Worm (Caenorhabditis elegans) whole organism, L1 larva: ENCODE data around the gene F15B9.8.

ENCODE experiments used
- C04F5.9 ChIP-seq: sonication (generic microtip); optimal IDR thresholded peaks from 2 replicates; lab custom pipeline; 2016; ENCODE audit warnings: missing genetic modification characterization, missing compliant biosample characterization
- F16B12.6 ChIP-seq: fragments of 150-350 bp; optimal IDR thresholded peaks from 2 replicates; lab custom pipeline; 2014; ENCODE audit warnings: missing biosample characterization, missing genetic modification characterization
- Y116A8C.19 ChIP-seq: sonication (generic microtip); optimal IDR thresholded peaks from 2 replicates; lab custom pipeline; 2016; ENCODE audit warnings: missing compliant biosample characterization, missing genetic modification characterization, borderline replicate concordance
- aha-1 ChIP-seq: fragments of 150-350 bp; optimal IDR thresholded peaks from 2 replicates; lab custom pipeline; 2014; ENCODE audit warnings: missing biosample characterization, missing genetic modification characterization
- ama-1 ChIP-seq: fragments of 150-350 bp; optimal IDR thresholded peaks from 2 replicates; lab custom pipeline; 2014
- blmp-1 ChIP-seq: fragments of 150-350 bp; optimal IDR thresholded peaks from 2 replicates; lab custom pipeline; 2014; ENCODE audit warnings: missing biosample characterization, missing genetic modification characterization
- ceh-82 ChIP-seq, 3 experiments: fragments of 150-350 bp in 1 of 3; sonication (generic microtip) in 2 of 3; optimal IDR thresholded peaks; 2 replicates each; lab custom pipeline; 2014 to 2017; ENCODE audit warnings: missing biosample characterization in 3 of 3, missing genetic modification characterization in 3 of 3
- ceh-88 ChIP-seq: fragments of 200-800 bp; sonication (Bioruptor generic); IDR thresholded peaks from 2 replicates; pipeline ENCODE4 v1.3.6; 2022; ENCODE audit warnings: missing genetic modification characterization, missing compliant biosample characterization
- dsc-1 ChIP-seq: sonication (generic microtip); optimal IDR thresholded peaks from 2 replicates; lab custom pipeline; 2016; ENCODE audit warnings: mild to moderate bottlenecking, missing genetic modification characterization, missing compliant biosample characterization
- efl-1 ChIP-seq, 4 experiments: fragments of 150-350 bp; optimal IDR thresholded peaks in 3 of 4; peaks in 1 of 4; 1 replicate in 1 of 4; 2 replicates in 3 of 4; lab custom pipeline; 2014; ENCODE audit warnings: missing biosample characterization in 2 of 4, missing genetic modification characterization in 2 of 4, missing genetic modification reagents in 2 of 4
- egl-13 ChIP-seq: sonication (generic microtip); optimal IDR thresholded peaks from 2 replicates; lab custom pipeline; 2016; ENCODE audit warnings: missing genotype, missing genetic modification reagents, missing genetic modification characterization, missing compliant biosample characterization
- egl-27 ChIP-seq, 2 experiments: fragments of 150-350 bp in 1 of 2; sonication (generic microtip); optimal IDR thresholded peaks; 3 replicates each; lab custom pipeline; 2017 to 2018; ENCODE audit warnings: missing biosample characterization in 2 of 2, missing genetic modification characterization in 2 of 2, missing genetic modification reagents in 2 of 2
- elt-2 ChIP-seq: sonication (generic microtip); optimal IDR thresholded peaks from 2 replicates; lab custom pipeline; 2016; ENCODE audit warnings: missing genetic modification characterization, mild to moderate bottlenecking, inconsistent platforms, missing compliant biosample characterization, missing genetic modification reagents
- hpl-2 ChIP-seq: fragments of 150-350 bp; optimal IDR thresholded peaks from 2 replicates; lab custom pipeline; 2014; ENCODE audit warnings: missing biosample characterization, missing genetic modification reagents, missing genetic modification characterization
- lin-14 ChIP-seq: fragments of 200-800 bp; sonication (Bioruptor generic); optimal IDR thresholded peaks from 2 replicates; lab custom pipeline; 2018; ENCODE audit warnings: mild to moderate bottlenecking, missing genetic modification characterization, moderate library complexity, missing compliant biosample characterization
- lin-39 ChIP-seq: fragments of 150-350 bp; optimal IDR thresholded peaks from 2 replicates; lab custom pipeline; 2014; ENCODE audit warnings: missing biosample characterization, missing genetic modification reagents, missing genetic modification characterization
- mab-9 ChIP-seq: fragments of 200-800 bp; sonication (Bioruptor generic); IDR thresholded peaks from 2 replicates; pipeline ENCODE4 v1.3.6; 2022; ENCODE audit warnings: missing genetic modification reagents, missing genetic modification characterization, missing compliant biosample characterization
- mdl-1 ChIP-seq, 2 experiments: fragments of 150-350 bp; optimal IDR thresholded peaks; 2 replicates each; lab custom pipeline; 2014 to 2017; ENCODE audit warnings: missing biosample characterization in 2 of 2, missing genetic modification characterization in 2 of 2, inconsistent platforms in 1 of 2
- mef-2 ChIP-seq: fragments of 150-350 bp; optimal IDR thresholded peaks from 2 replicates; lab custom pipeline; 2014; ENCODE audit warnings: missing biosample characterization, missing genetic modification characterization
- mep-1 ChIP-seq: fragments of 150-350 bp; optimal IDR thresholded peaks from 2 replicates; lab custom pipeline; 2014; ENCODE audit warnings: missing biosample characterization, missing genetic modification characterization
- nhr-20 ChIP-seq: sonication (generic microtip); optimal IDR thresholded peaks from 2 replicates; lab custom pipeline; 2016; ENCODE audit warnings: mild to moderate bottlenecking, missing genetic modification characterization, missing compliant biosample characterization
- nhr-237 ChIP-seq: fragments of 150-350 bp; optimal IDR thresholded peaks from 2 replicates; lab custom pipeline; 2014; ENCODE audit warnings: missing biosample characterization, missing genetic modification characterization
- nhr-28 ChIP-seq: fragments of 150-350 bp; optimal IDR thresholded peaks from 2 replicates; lab custom pipeline; 2014; ENCODE audit warnings: missing biosample characterization, missing genetic modification characterization
- nhr-47 ChIP-seq: sonication (generic microtip); optimal IDR thresholded peaks from 2 replicates; lab custom pipeline; 2016; ENCODE audit warnings: mild to moderate bottlenecking, missing genetic modification characterization, moderate library complexity, missing compliant biosample characterization
- nhr-71 ChIP-seq: sonication (generic microtip); optimal IDR thresholded peaks from 2 replicates; lab custom pipeline; 2016; ENCODE audit warnings: mild to moderate bottlenecking, missing genetic modification characterization, moderate library complexity, missing compliant biosample characterization
- nhr-84 ChIP-seq: sonication (generic microtip); optimal IDR thresholded peaks from 2 replicates; lab custom pipeline; 2017; ENCODE audit warnings: missing biosample characterization, missing genetic modification characterization
- nhr-85 ChIP-seq: sonication (generic microtip); peaks from one replicate; lab custom pipeline; 2016; ENCODE audit warnings: missing genetic modification characterization, inconsistent platforms, missing compliant biosample characterization
- pax-3 ChIP-seq: fragments of 200-800 bp; sonication (Bioruptor generic); optimal IDR thresholded peaks from 2 replicates; lab custom pipeline; 2018; ENCODE audit warnings: mild to moderate bottlenecking, missing genetic modification characterization, moderate library complexity, missing compliant biosample characterization
- rnt-1 ChIP-seq: sonication (generic microtip); optimal IDR thresholded peaks from 2 replicates; lab custom pipeline; 2016; ENCODE audit warnings: mild to moderate bottlenecking, missing genetic modification characterization, moderate library complexity, missing compliant biosample characterization
- skn-1 ChIP-seq: fragments of 150-350 bp; optimal IDR thresholded peaks from 2 replicates; lab custom pipeline; 2014; ENCODE audit warnings: missing biosample characterization, missing genetic modification characterization
- snu-23 ChIP-seq: sonication (generic microtip); optimal IDR thresholded peaks from 2 replicates; lab custom pipeline; 2016; ENCODE audit warnings: missing genetic modification characterization, missing compliant biosample characterization
- swsn-7 ChIP-seq: sonication (generic microtip); optimal IDR thresholded peaks from 2 replicates; lab custom pipeline; 2016; ENCODE audit warnings: missing genetic modification characterization, missing compliant biosample characterization
- tbx-2 ChIP-seq: sonication (generic microtip); optimal IDR thresholded peaks from 2 replicates; lab custom pipeline; 2016; ENCODE audit warnings: missing genetic modification characterization, missing compliant biosample characterization
- tlp-1 ChIP-seq: fragments of 150-350 bp; optimal IDR thresholded peaks from 2 replicates; lab custom pipeline; 2014; ENCODE audit warnings: missing biosample characterization, missing genetic modification characterization
- xbp-1 ChIP-seq: sonication (generic microtip); optimal IDR thresholded peaks from 2 replicates; lab custom pipeline; 2016; ENCODE audit warnings: missing genetic modification characterization, missing compliant biosample characterization
- zag-1 ChIP-seq: fragments of 150-350 bp; optimal IDR thresholded peaks from 2 replicates; lab custom pipeline; 2014; ENCODE audit warnings: missing biosample characterization, missing genetic modification characterization
- zip-4 ChIP-seq: fragments of 200-800 bp; sonication (Bioruptor generic); optimal IDR thresholded peaks from 2 replicates; lab custom pipeline; 2018; ENCODE audit warnings: mild to moderate bottlenecking, missing genetic modification characterization, moderate library complexity, missing compliant biosample characterization
- ztf-4 ChIP-seq: fragments of 150-350 bp; optimal IDR thresholded peaks from 2 replicates; lab custom pipeline; 2014; ENCODE audit warnings: missing biosample characterization, missing genetic modification characterization

The F15B9.8 gene

DNA sequence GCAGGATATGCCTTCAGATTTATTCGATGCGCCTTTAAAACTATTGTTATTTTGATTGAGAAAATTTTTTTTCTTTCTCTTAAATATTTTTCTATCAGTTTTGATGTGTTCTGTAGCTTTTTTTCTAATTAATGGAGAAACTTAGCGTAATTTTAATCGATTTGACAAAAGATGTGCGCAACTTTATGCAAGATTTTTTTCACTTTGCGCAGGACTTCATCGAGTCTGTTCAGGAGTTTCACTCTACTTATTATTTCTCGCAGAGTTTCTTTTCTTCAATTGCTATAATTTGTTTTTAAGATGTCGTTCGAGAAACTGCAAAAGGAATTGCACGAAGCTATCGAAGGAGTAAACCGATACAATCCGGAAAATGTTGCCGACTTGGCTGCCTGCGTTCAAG, 34.7 kb upstream of the F15B9.8 start, which contains the start of gene eif-3.K:
Gene eif-3.K (plus strand): TSS at position 301 of the 400 bp plus-strand sequence.
- TF ChIP-seq egl-13 (no peak), ztf-4 (tag; lab: Kevin White, UChicago) (no peak), elt-2 (tag; lab: Kevin White, UChicago) (no peak), nhr-28 (tag; lab: Kevin White, UChicago) (no peak), nhr-237 (no peak), ceh-82 (tag; optimal IDR thresholded peaks at IDR 0.05; lab: Kevin White, UChicago) (no peak), zip-4 (GFP tag; lab: Kevin White, UChicago) (no peak), xbp-1 (tag; lab: Kevin White, UChicago) (no peak), nhr-47 (no peak), F16B12.6 (tag; lab: Kevin White, UChicago) (no peak), mep-1 (tag; lab: Kevin White, UChicago) (no peak), mab-9 (GFP tag; lab: Robert Waterston, UW) (no peak)

DNA sequence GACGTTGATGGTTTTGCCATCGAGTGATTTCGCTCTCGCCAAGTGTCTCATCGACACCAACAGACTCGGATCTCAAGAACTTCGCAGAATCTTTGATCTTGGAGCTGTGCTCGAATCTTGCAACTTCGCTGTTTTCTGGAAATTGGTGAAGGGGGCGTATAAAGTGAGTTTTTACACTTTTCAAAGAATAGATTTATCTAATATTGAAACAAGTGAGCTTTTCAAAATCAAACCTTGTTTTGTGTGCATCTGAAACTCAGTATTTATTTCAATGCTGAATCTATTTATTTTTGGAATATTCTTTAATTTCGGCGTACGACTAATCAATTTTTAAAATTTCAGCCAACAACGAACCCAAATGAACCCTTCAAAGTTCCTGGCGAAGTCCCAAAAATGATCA, 34.1 kb upstream of the F15B9.8 start:
- TF ChIP-seq egl-27 (tag; optimal IDR thresholded peaks at IDR 0.05; lab: Kevin White, UChicago), result no peak
- TF ChIP-seq ama-1 (lab: Kevin White, UChicago), result no peak
- TF ChIP-seq efl-1 (optimal IDR thresholded peaks at IDR 0.05; lab: Kevin White, UChicago), result no peak
- peak in 1 of 2 experiments; percentile 69 for TF ChIP-seq efl-1 (GFP tag; optimal IDR thresholded peaks at IDR 0.05 in 1 of 2; lab: Kevin White, UChicago)

DNA sequence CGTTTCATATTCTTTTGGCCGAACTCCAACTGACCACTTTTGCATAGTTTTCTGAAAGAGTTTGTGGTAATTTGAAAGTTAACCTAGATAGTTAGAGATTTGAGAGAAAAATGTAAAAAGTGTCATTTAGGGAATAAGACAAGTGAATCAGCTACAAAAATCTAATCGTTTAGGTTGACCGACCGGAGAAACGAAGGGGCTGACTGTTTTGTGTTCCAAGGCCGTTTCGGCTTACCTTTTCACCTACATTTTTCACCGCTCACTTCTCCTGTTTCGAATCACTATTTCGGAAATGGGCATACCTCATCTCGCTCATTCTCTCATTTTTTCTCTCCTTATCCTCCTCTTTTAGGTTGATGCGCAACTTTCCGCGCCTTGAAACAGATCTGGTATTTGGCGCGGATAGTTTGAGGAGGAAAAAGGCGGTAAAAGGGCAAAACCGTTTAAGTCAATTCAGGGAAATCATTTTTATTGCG, 27.2 kb upstream of the F15B9.8 start, which contains the start of gene mpst-7:
Gene mpst-7 (minus strand): TSS at position 51 of the 476 bp plus-strand sequence.
- TF ChIP-seq snu-23 (GFP tag; lab: Kevin White, UChicago), result no peak
- no peak for TF ChIP-seq Y116A8C.19 (tag; lab: Kevin White, UChicago)
- TF ChIP-seq lin-39 (tag; lab: Kevin White, UChicago), result no peak
- no peak for TF ChIP-seq efl-1 (optimal IDR thresholded peaks at IDR 0.05; lab: Kevin White, UChicago)
- peak in 1 of 2 experiments; percentile 65 for TF ChIP-seq efl-1 (GFP tag; optimal IDR thresholded peaks at IDR 0.05 in 1 of 2; lab: Kevin White, UChicago)
- no peak for TF ChIP-seq zip-4 (GFP tag; lab: Kevin White, UChicago)
- TF ChIP-seq tlp-1 (tag; lab: Kevin White, UChicago), result no peak
- TF ChIP-seq swsn-7, result no peak
- no peak for TF ChIP-seq aha-1 (tag; lab: Kevin White, UChicago)
- no peak for TF ChIP-seq pax-3 (tag; lab: Kevin White, UChicago)
- no peak for TF ChIP-seq mdl-1 (tag; optimal IDR thresholded peaks at IDR 0.05; lab: Kevin White, UChicago)
- TF ChIP-seq tbx-2, result no peak
- TF ChIP-seq nhr-85, result no peak
- no peak for TF ChIP-seq ceh-88 (GFP tag; lab: Robert Waterston, UW)
- no peak for TF ChIP-seq F16B12.6 (tag; lab: Kevin White, UChicago)
- TF ChIP-seq C04F5.9 (tag; lab: Kevin White, UChicago), result no peak
- peak; percentile 80 for TF ChIP-seq lin-14 (GFP tag; lab: Kevin White, UChicago)
- no peak for TF ChIP-seq rnt-1 (tag; lab: Kevin White, UChicago)
- TF ChIP-seq mep-1 (tag; lab: Kevin White, UChicago), result no peak
- TF ChIP-seq hpl-2 (GFP tag; lab: Kevin White, UChicago), result no peak
- TF ChIP-seq zag-1 (tag; lab: Kevin White, UChicago), result no peak
- TF ChIP-seq nhr-84 (tag; lab: Kevin White, UChicago), result no peak
- peak; percentile 83 for TF ChIP-seq blmp-1 (tag; lab: Kevin White, UChicago)

DNA sequence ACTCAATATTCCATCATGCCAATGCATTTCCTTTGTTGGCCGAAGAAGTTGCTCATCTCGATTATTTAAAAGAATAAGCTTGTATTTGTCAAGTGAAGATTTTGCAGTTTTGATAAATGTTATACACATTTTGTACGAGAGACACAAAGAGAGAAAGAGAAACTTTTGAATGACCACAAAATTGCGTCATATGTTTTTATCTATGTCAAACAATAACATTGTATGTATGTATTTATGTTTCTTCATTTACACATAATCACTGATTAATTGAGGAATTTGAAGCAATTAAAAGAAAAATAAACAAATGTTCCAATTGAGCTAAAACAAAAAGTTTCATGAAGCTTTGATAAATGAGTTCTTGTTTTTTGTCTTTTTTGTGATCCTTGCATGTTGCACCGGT, 25.2 kb upstream of the F15B9.8 start, which contains the start of gene hrg-9:
Gene hrg-9 (minus strand): TSS at position 152 of the 400 bp plus-strand sequence.
- TF ChIP-seq ceh-88 (GFP tag; lab: Robert Waterston, UW) (no peak), mef-2 (tag; lab: Kevin White, UChicago) (no peak), blmp-1 (tag; lab: Kevin White, UChicago) (peak; percentile 9), skn-1 (tag; lab: Kevin White, UChicago) (no peak), lin-14 (GFP tag; lab: Kevin White, UChicago) (peak; percentile 45), F16B12.6 (tag; lab: Kevin White, UChicago) (no peak), elt-2 (tag; lab: Kevin White, UChicago) (peak; percentile 47), mep-1 (tag; lab: Kevin White, UChicago) (peak; percentile 31), efl-1 (optimal IDR thresholded peaks at IDR 0.05; lab: Kevin White, UChicago) (no peak), efl-1 (GFP tag; optimal IDR thresholded peaks at IDR 0.05 in 1 of 2; lab: Kevin White, UChicago) (peak in 1 of 2 experiments; percentile 70), dsc-1 (tag; lab: Kevin White, UChicago) (no peak), nhr-71 (tag; lab: Kevin White, UChicago) (peak; percentile 24), nhr-20 (tag; lab: Kevin White, UChicago) (no peak)
